Fruit fly (Drosophila melanogaster) Kc167 (cell line): ENCODE measurements around the gene CG6180.

Experiments used
- Myc ChIP-seq: fragments of >200 bp; optimal IDR thresholded peaks from 2 replicates; lab custom pipeline; 2017; ENCODE audit warnings: missing external identifiers
- Sin3A ChIP-seq: fragments of >200 bp; optimal IDR thresholded peaks from 2 replicates; lab custom pipeline; 2018; ENCODE audit warnings: missing external identifiers
- h ChIP-seq: fragments of >200 bp; optimal IDR thresholded peaks from 3 replicates; lab custom pipeline; 2018; ENCODE audit warnings: missing external identifiers
- insv ChIP-seq: fragments of >200 bp; optimal IDR thresholded peaks from 3 replicates; lab custom pipeline; 2018; ENCODE audit warnings: missing external identifiers
- psq ChIP-seq: fragments of >200 bp; optimal IDR thresholded peaks from 2 replicates; lab custom pipeline; 2017; ENCODE audit warnings: missing external identifiers
- ttk ChIP-seq: sonication (Bioruptor generic); optimal IDR thresholded peaks from 2 replicates; lab custom pipeline; 2017; ENCODE audit warnings: missing external identifiers

CG6180 gene

dm6 chr2L:12707540-12707939 lies at the start of gene CG6180, which contains the start of gene CG15484:
Gene CG6180, plus strand, starts transcription at chr2L:12707661.
Gene CG15484, minus strand, starts transcription at chr2L:12707711.
- TF ChIP-seq Sin3A (lab: Kevin White, UChicago) (no peak), Myc (lab: Kevin White, UChicago) (no peak), ttk (lab: Kevin White, UChicago) (no peak), psq (lab: Kevin White, UChicago) (no peak), h (lab: Kevin White, UChicago) (no peak), insv (no peak)

- no peak for TF ChIP-seq ttk (lab: Kevin White, UChicago)
- no peak for TF ChIP-seq h (lab: Kevin White, UChicago)
- no peak for TF ChIP-seq Myc (lab: Kevin White, UChicago)
- no peak for TF ChIP-seq psq (lab: Kevin White, UChicago)
- no peak for TF ChIP-seq insv
- TF ChIP-seq Sin3A (lab: Kevin White, UChicago) = no peak
Observed at dm6 chr2L:12666002-12666576, 41.4 kb upstream of the CG6180 start.

dm6 chr2L:12669614-12670013 lies 37.8 kb upstream of the CG6180 start, which contains the start of gene Nepl7:
Gene Nepl7, minus strand, starts transcription at chr2L:12669714.
- TF ChIP-seq insv = no peak
- TF ChIP-seq h (lab: Kevin White, UChicago) = no peak
- no peak for TF ChIP-seq ttk (lab: Kevin White, UChicago)
- no peak for TF ChIP-seq psq (lab: Kevin White, UChicago)
- TF ChIP-seq Myc (lab: Kevin White, UChicago) = no peak
- no peak for TF ChIP-seq Sin3A (lab: Kevin White, UChicago)

- TF ChIP-seq h (lab: Kevin White, UChicago) = no peak
- no peak for TF ChIP-seq ttk (lab: Kevin White, UChicago)
- no peak for TF ChIP-seq Myc (lab: Kevin White, UChicago)
Observed at dm6 chr2L:12672296-12672695, 35.2 kb upstream of the CG6180 start.

- TF ChIP-seq ttk (lab: Kevin White, UChicago) = no peak
- no peak for TF ChIP-seq Sin3A (lab: Kevin White, UChicago)
- TF ChIP-seq psq (lab: Kevin White, UChicago) = no peak
- TF ChIP-seq Myc (lab: Kevin White, UChicago) = no peak
Observed at dm6 chr2L:12674365-12674764, 33.1 kb upstream of the CG6180 start.

dm6 chr2L:12678286-12678685 lies 29.2 kb upstream of the CG6180 start:
- TF ChIP-seq insv (no peak), h (lab: Kevin White, UChicago) (no peak), ttk (lab: Kevin White, UChicago) (no peak), Sin3A (lab: Kevin White, UChicago) (no peak), psq (lab: Kevin White, UChicago) (no peak), Myc (lab: Kevin White, UChicago) (no peak)

- TF ChIP-seq ttk (lab: Kevin White, UChicago) (no peak), Myc (lab: Kevin White, UChicago) (no peak), psq (lab: Kevin White, UChicago) (no peak), insv (no peak), Sin3A (lab: Kevin White, UChicago) (no peak), h (lab: Kevin White, UChicago) (no peak)
Observed at dm6 chr2L:12679310-12679709, 28.2 kb upstream of the CG6180 start.

- TF ChIP-seq psq (lab: Kevin White, UChicago) (no peak), insv (no peak), Myc (lab: Kevin White, UChicago) (no peak), Sin3A (lab: Kevin White, UChicago) (no peak), h (lab: Kevin White, UChicago) (no peak), ttk (lab: Kevin White, UChicago) (no peak)
Observed at dm6 chr2L:12681603-12682368, 25.7 kb upstream of the CG6180 start.

dm6 chr2L:12686811-12687210 lies 20.6 kb upstream of the CG6180 start:
- TF ChIP-seq insv = no peak
- no peak for TF ChIP-seq Sin3A (lab: Kevin White, UChicago)
- no peak for TF ChIP-seq ttk (lab: Kevin White, UChicago)
- TF ChIP-seq Myc (lab: Kevin White, UChicago) = no peak
- no peak for TF ChIP-seq psq (lab: Kevin White, UChicago)
- no peak for TF ChIP-seq h (lab: Kevin White, UChicago)

dm6 chr2L:12689281-12689765 lies 18.1 kb upstream of the CG6180 start:
- TF ChIP-seq psq (lab: Kevin White, UChicago) (no peak), ttk (lab: Kevin White, UChicago) (no peak), Sin3A (lab: Kevin White, UChicago) (no peak), Myc (lab: Kevin White, UChicago) (no peak), insv (no peak), h (lab: Kevin White, UChicago) (no peak)

dm6 chr2L:12692343-12693079 lies 14.9 kb upstream of the CG6180 start, which contains the start of the genes CCT4 and CG6153:
Gene CCT4, minus strand, starts transcription at chr2L:12692934.
Gene CG6153, plus strand, starts transcription at chr2L:12692993.
- TF ChIP-seq ttk (lab: Kevin White, UChicago) (no peak), h (lab: Kevin White, UChicago) (no peak), Myc (lab: Kevin White, UChicago) (no peak)
